Fruit fly (Drosophila melanogaster) whole organism, pupa: ENCODE measurements around the gene ND-B18.

Experiments
- CG15710 ChIP-seq: fragments of 200-800 bp; sonication (Bioruptor generic); optimal IDR thresholded peaks from 2 replicates; lab custom pipeline; 2018; ENCODE audit warnings: missing biosample characterization, mild to moderate bottlenecking, missing genetic modification characterization, moderate library complexity
- CG32121 ChIP-seq: fragments of 200-800 bp; sonication (Bioruptor generic); IDR thresholded peaks from 2 replicates; pipeline ENCODE4 v1.3.6; 2022; ENCODE audit warnings: missing biosample characterization, missing genetic modification characterization
- CG4496 ChIP-seq: fragments of 200-800 bp; sonication (Bioruptor generic); IDR thresholded peaks from 3 replicates; pipeline ENCODE4 v1.3.6; 2022; ENCODE audit warnings: missing biosample characterization, missing genetic modification characterization
- EcR ChIP-seq: fragments of 200-800 bp; sonication (Bioruptor generic); optimal IDR thresholded peaks from 3 replicates; lab custom pipeline; 2019; ENCODE audit warnings: missing biosample characterization, missing genetic modification characterization, mild to moderate bottlenecking, moderate library complexity, missing genetic modification reagents
- Pif1B ChIP-seq: fragments of 200-800 bp; sonication (Bioruptor generic); optimal IDR thresholded peaks from 3 replicates; lab custom pipeline; 2016; ENCODE audit warnings: missing biosample characterization, missing genetic modification characterization

- TF ChIP-seq CG4496 (GFP tag; lab: Robert Waterston, UW) (no peak), CG15710 (tag; lab: Kevin White, UChicago) (no peak), Pif1B (no peak), EcR (GFP tag; lab: Kevin White, UChicago) (no peak), CG32121 (GFP tag; lab: Robert Waterston, UW) (no peak)
Measured at dm6 chrX:15066374-15067057, 3.0 kb downstream of the ND-B18 start, which contains the start of the genes opm and dob.
